Fruit fly (Drosophila melanogaster) whole organism, embryonic: Measurements from ENCODE around the gene CG32187.

ENCODE experiments used
- Abd-B ChIP-seq: fragments of 200-800 bp; sonication (Bioruptor generic); optimal IDR thresholded peaks from 2 replicates; lab custom pipeline; 2018; ENCODE audit warnings: missing biosample characterization, mild to moderate bottlenecking, missing genetic modification characterization, moderate library complexity
- Bgb ChIP-seq: fragments of 200-800 bp; sonication (Bioruptor generic); IDR thresholded peaks from 2 replicates; pipeline ENCODE4 v1.3.6; 2022; ENCODE audit warnings: missing biosample characterization, missing genetic modification characterization; ENCODE audit not compliant: partially characterized antibody
- CG10366 ChIP-seq: fragments of 200-800 bp; sonication (Bioruptor generic); IDR thresholded peaks from 2 replicates; pipeline ENCODE4 v1.3.6; 2022; ENCODE audit warnings: missing biosample characterization, missing genetic modification characterization
- CG10959 ChIP-seq: fragments of 200-800 bp; sonication (Bioruptor generic); IDR thresholded peaks from 2 replicates; pipeline ENCODE4 v1.3.6; 2022; ENCODE audit warnings: missing biosample characterization, missing genetic modification characterization
- CG15073 ChIP-seq: fragments of 200-800 bp; sonication (Bioruptor generic); optimal IDR thresholded peaks from 2 replicates; lab custom pipeline; 2016; ENCODE audit warnings: missing biosample characterization, missing genetic modification characterization
- CG1603 ChIP-seq: fragments of 200-800 bp; sonication (Bioruptor generic); optimal IDR thresholded peaks from 2 replicates; lab custom pipeline; 2019; ENCODE audit warnings: missing biosample characterization, mild to moderate bottlenecking, missing genetic modification characterization, moderate library complexity
- CG17802 ChIP-seq: fragments of 200-800 bp; sonication (Bioruptor generic); optimal IDR thresholded peaks from 2 replicates; lab custom pipeline; 2018; ENCODE audit warnings: missing biosample characterization, mild to moderate bottlenecking, missing genetic modification characterization, moderate library complexity
- CG2199 ChIP-seq: fragments of 200-800 bp; sonication (Bioruptor generic); IDR thresholded peaks from 3 replicates; pipeline ENCODE4 v1.3.6; 2022; ENCODE audit warnings: missing biosample characterization, missing genetic modification characterization
- CG2202 ChIP-seq: fragments of 200-800 bp; sonication (Bioruptor generic); optimal IDR thresholded peaks from 2 replicates; lab custom pipeline; 2018; ENCODE audit warnings: missing biosample characterization, mild to moderate bottlenecking, missing genetic modification characterization
- CG2875 ChIP-seq: fragments of 200-800 bp; sonication (Bioruptor generic); optimal IDR thresholded peaks from 2 replicates; lab custom pipeline; 2017; ENCODE audit warnings: missing biosample characterization, mild to moderate bottlenecking, missing genetic modification characterization, missing genetic modification reagents
- CG32772 ChIP-seq: fragments of 200-800 bp; sonication (Bioruptor generic); IDR thresholded peaks from 2 replicates; pipeline ENCODE4 v1.3.6; 2022; ENCODE audit warnings: missing biosample characterization, missing genetic modification characterization
- CG34422 ChIP-seq: fragments of 200-800 bp; sonication (Bioruptor generic); IDR thresholded peaks from 3 replicates; pipeline ENCODE4 v1.3.6; 2022; ENCODE audit warnings: missing biosample characterization, missing genetic modification characterization
- CG3995 ChIP-seq: fragments of 200-800 bp; sonication (Bioruptor generic); optimal IDR thresholded peaks from 3 replicates; lab custom pipeline; 2016; ENCODE audit warnings: missing biosample characterization, missing genetic modification characterization
- CG4404 ChIP-seq: fragments of 200-800 bp; sonication (Bioruptor generic); IDR thresholded peaks from 2 replicates; pipeline ENCODE4 v1.3.6; 2022; ENCODE audit warnings: missing biosample characterization, missing genetic modification characterization
- CG7357 ChIP-seq: fragments of 200-800 bp; sonication (Bioruptor generic); IDR thresholded peaks from 3 replicates; pipeline ENCODE4 v1.3.6; 2022; ENCODE audit warnings: missing biosample characterization, missing genetic modification characterization
- CG8924 ChIP-seq: fragments of 200-800 bp; optimal IDR thresholded peaks from 3 replicates; lab custom pipeline; 2019; ENCODE audit warnings: missing biosample characterization, mild to moderate bottlenecking, missing genetic modification characterization, moderate library complexity
- Elba2 ChIP-seq: fragments of 200-800 bp; sonication (Bioruptor generic); optimal IDR thresholded peaks from 3 replicates; lab custom pipeline; 2016; ENCODE audit warnings: missing biosample characterization, missing genetic modification characterization
- Fer1 ChIP-seq: fragments of 200-800 bp; sonication (Bioruptor generic); optimal IDR thresholded peaks from 2 replicates; lab custom pipeline; 2017; ENCODE audit warnings: missing biosample characterization, mild to moderate bottlenecking, missing genetic modification characterization
- H2.0 ChIP-seq: fragments of 200-800 bp; sonication (Bioruptor generic); IDR thresholded peaks from 2 replicates; pipeline ENCODE4 v1.3.6; 2022; ENCODE audit warnings: missing biosample characterization, missing genetic modification characterization
- HLHmδ ChIP-seq: fragments of 200-800 bp; sonication (Bioruptor generic); optimal IDR thresholded peaks from 2 replicates; lab custom pipeline; 2018; ENCODE audit warnings: missing biosample characterization, mild to moderate bottlenecking, missing genetic modification characterization, moderate library complexity
- Hr51 ChIP-seq, 2 experiments: fragments of 200-800 bp; sonication (Bioruptor generic); optimal IDR thresholded peaks; 2 replicates in 1 of 2; 3 replicates in 1 of 2; lab custom pipeline; 2016 to 2018; ENCODE audit warnings: missing biosample characterization in 2 of 2, missing genetic modification characterization in 2 of 2, mild to moderate bottlenecking in 1 of 2, moderate library complexity in 1 of 2
- Hsf ChIP-seq: fragments of 200-800 bp; sonication (Bioruptor generic); optimal IDR thresholded peaks from 3 replicates; lab custom pipeline; 2016; ENCODE audit warnings: missing biosample characterization, missing genetic modification characterization
- Kr ChIP-seq: fragments of 200-800 bp; sonication (Bioruptor generic); optimal IDR thresholded peaks from 2 replicates; lab custom pipeline; 2017; ENCODE audit warnings: missing biosample characterization, mild to moderate bottlenecking, missing genetic modification characterization
- Nf-YC ChIP-seq: fragments of 200-800 bp; optimal IDR thresholded peaks from 3 replicates; lab custom pipeline; 2019; ENCODE audit warnings: missing biosample characterization, mild to moderate bottlenecking, missing genetic modification characterization, moderate library complexity
- Oaz ChIP-seq: fragments of 200-800 bp; sonication (Bioruptor generic); IDR thresholded peaks from 2 replicates; pipeline ENCODE4 v1.3.6; 2022; ENCODE audit warnings: missing biosample characterization, missing genetic modification characterization
- Ravus ChIP-seq: fragments of 200-800 bp; sonication (Bioruptor generic); IDR thresholded peaks from 2 replicates; pipeline ENCODE4 v1.3.6; 2022; ENCODE audit warnings: missing biosample characterization, missing genetic modification characterization
- Sin3A ChIP-seq: fragments of >200 bp; optimal IDR thresholded peaks from 2 replicates; lab custom pipeline; 2018
- Six4 ChIP-seq: fragments of 200-800 bp; sonication (Bioruptor generic); optimal IDR thresholded peaks from 2 replicates; lab custom pipeline; 2016; ENCODE audit warnings: missing biosample characterization, missing genetic modification characterization
- Sry-β ChIP-seq: fragments of 200-800 bp; sonication (Bioruptor generic); optimal IDR thresholded peaks from 2 replicates; lab custom pipeline; 2018; ENCODE audit warnings: missing biosample characterization, mild to moderate bottlenecking, missing genetic modification characterization, moderate library complexity
- Trl ChIP-seq, 3 experiments: fragments of >200 bp in 2 of 3; fragments of 200-800 bp in 1 of 3; sonication (Bioruptor generic) in 1 of 3; optimal IDR thresholded peaks; 2 replicates in 1 of 3; 3 replicates in 2 of 3; lab custom pipeline; 2016 to 2017; ENCODE audit warnings: missing biosample characterization in 1 of 3, missing genetic modification characterization in 1 of 3
- bowl ChIP-seq: fragments of 200-800 bp; sonication (Bioruptor generic); IDR thresholded peaks from 2 replicates; pipeline ENCODE4 v1.3.6; 2022; ENCODE audit warnings: missing biosample characterization, missing genetic modification characterization
- br ChIP-seq: fragments of >200 bp; optimal IDR thresholded peaks from 2 replicates; lab custom pipeline; 2017
- chif ChIP-seq, 2 experiments: fragments of 200-800 bp; sonication (Bioruptor generic); optimal IDR thresholded peaks; 3 replicates each; lab custom pipeline; 2016; ENCODE audit warnings: missing biosample characterization in 2 of 2, missing genetic modification characterization in 2 of 2
- chinmo ChIP-seq: fragments of 200-800 bp; sonication (Bioruptor generic); IDR thresholded peaks from 4 replicates; pipeline ENCODE4 v1.3.6; 2022; ENCODE audit warnings: missing biosample characterization, missing genetic modification characterization; ENCODE audit not compliant: partially characterized antibody
- chm ChIP-seq: fragments of 200-800 bp; sonication (Bioruptor generic); IDR thresholded peaks from 2 replicates; pipeline ENCODE4 v1.3.6; 2022; ENCODE audit warnings: missing biosample characterization, missing genetic modification characterization
- danr ChIP-seq: fragments of 200-800 bp; sonication (Bioruptor generic); IDR thresholded peaks from 2 replicates; pipeline ENCODE4 v1.3.6; 2022; ENCODE audit warnings: missing biosample characterization, missing genetic modification characterization
- ewg ChIP-seq: fragments of 200-800 bp; sonication (Bioruptor generic); optimal IDR thresholded peaks from 3 replicates; lab custom pipeline; 2017; ENCODE audit warnings: mild to moderate bottlenecking, missing biosample characterization, missing genetic modification reagents, missing genetic modification characterization
- fru ChIP-seq: fragments of >200 bp; optimal IDR thresholded peaks from 2 replicates; lab custom pipeline; 2017
- gsb-n ChIP-seq: fragments of 200-800 bp; sonication (Bioruptor generic); optimal IDR thresholded peaks from 3 replicates; lab custom pipeline; 2018; ENCODE audit warnings: missing biosample characterization, mild to moderate bottlenecking, missing genetic modification characterization
- hbn ChIP-seq: fragments of 200-800 bp; sonication (Bioruptor generic); IDR thresholded peaks from 2 replicates; pipeline ENCODE4 v1.3.6; 2022; ENCODE audit warnings: missing biosample characterization, missing genetic modification characterization; ENCODE audit not compliant: partially characterized antibody
- lov ChIP-seq, 2 experiments: fragments of 200-800 bp in 1 of 2; fragments of >200 bp in 1 of 2; sonication (Bioruptor generic) in 1 of 2; IDR thresholded peaks in 1 of 2; optimal IDR thresholded peaks in 1 of 2; 2 replicates in 1 of 2; 3 replicates in 1 of 2; pipeline versions ENCODE4 v1.3.6 to Lab custom; 2017 to 2022; ENCODE audit warnings: missing biosample characterization in 1 of 2, missing genetic modification characterization in 1 of 2
- nerfin-2 ChIP-seq: fragments of 200-800 bp; sonication (Bioruptor generic); IDR thresholded peaks from 2 replicates; pipeline ENCODE4 v1.3.6; 2022; ENCODE audit warnings: missing biosample characterization, missing genetic modification characterization; ENCODE audit not compliant: partially characterized antibody
- odd ChIP-seq: fragments of 200-800 bp; sonication (Bioruptor generic); optimal IDR thresholded peaks from 2 replicates; lab custom pipeline; 2017; ENCODE audit warnings: missing biosample characterization, mild to moderate bottlenecking, missing genetic modification characterization
- pros ChIP-seq: fragments of 200-800 bp; sonication (Bioruptor generic); optimal IDR thresholded peaks from 3 replicates; lab custom pipeline; 2019; ENCODE audit warnings: missing biosample characterization, mild to moderate bottlenecking, missing genetic modification characterization, moderate library complexity
- row ChIP-seq: fragments of 200-800 bp; sonication (Bioruptor generic); IDR thresholded peaks from 3 replicates; pipeline ENCODE4 v1.3.6; 2022; ENCODE audit warnings: missing biosample characterization, missing genetic modification characterization
- stc ChIP-seq: fragments of 200-800 bp; sonication (Bioruptor generic); IDR thresholded peaks from 2 replicates; pipeline ENCODE4 v1.3.6; 2022; ENCODE audit warnings: missing biosample characterization, missing genetic modification characterization
- stwl ChIP-seq: fragments of 200-800 bp; sonication (Bioruptor generic); optimal IDR thresholded peaks from 3 replicates; lab custom pipeline; 2018; ENCODE audit warnings: missing biosample characterization, mild to moderate bottlenecking, missing genetic modification characterization, moderate library complexity
- tup ChIP-seq: fragments of 200-800 bp; sonication (Bioruptor generic); optimal IDR thresholded peaks from 2 replicates; lab custom pipeline; 2016; ENCODE audit warnings: missing biosample characterization, mild to moderate bottlenecking, missing genetic modification characterization, moderate library complexity
- vnd ChIP-seq: fragments of 200-800 bp; sonication (Bioruptor generic); IDR thresholded peaks from 3 replicates; pipeline ENCODE4 v1.3.6; 2022; ENCODE audit warnings: missing biosample characterization, missing genetic modification characterization; ENCODE audit not compliant: partially characterized antibody
- zf30C ChIP-seq: fragments of 200-800 bp; sonication (Bioruptor generic); optimal IDR thresholded peaks from 3 replicates; lab custom pipeline; 2018; ENCODE audit warnings: missing biosample characterization, mild to moderate bottlenecking, missing genetic modification characterization

CG32187 gene

DNA sequence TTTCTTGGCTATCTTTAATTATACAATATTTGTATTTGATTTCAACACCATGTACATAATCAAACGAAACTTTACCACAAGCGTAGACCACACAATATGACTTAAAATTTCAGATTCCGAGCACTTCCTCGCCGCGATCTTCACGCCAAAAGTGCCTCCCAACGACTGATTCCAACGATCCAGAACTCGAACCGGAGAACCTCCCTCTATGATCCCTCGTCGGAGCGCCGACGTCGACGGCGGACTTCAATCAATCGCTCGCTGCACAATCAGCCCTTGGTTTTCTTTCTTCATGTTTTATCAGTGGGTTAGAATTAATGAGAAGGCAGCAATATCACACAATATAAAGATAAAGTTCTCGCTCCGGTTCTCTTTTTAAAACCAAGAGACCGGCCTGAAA lies 42.2 kb downstream of the CG32187 start, which contains the start of the genes Adgf-A and Adgf-A2 (continued):
- TF ChIP-seq gsb-n (tag; lab: Kevin White, UChicago) (no peak), Trl (optimal IDR thresholded peaks at IDR 0.05; lab: Kevin White, UChicago) (peak in 1 of 2 experiments; percentile 7), Trl (GFP tag; optimal IDR thresholded peaks at IDR 0.05; lab: Kevin White, UChicago) (no peak), chm (GFP tag; lab: Robert Waterston, UW) (peak; percentile 39; the same call in 1 of the 2 replicates), Kr (GFP tag; lab: Kevin White, UChicago) (no peak), nerfin-2 (GFP tag; lab: Robert Waterston, UW) (no peak), vnd (GFP tag; lab: Robert Waterston, UW) (no peak), tup (GFP tag; lab: Kevin White, UChicago) (no peak), CG17802 (tag; lab: Kevin White, UChicago) (no peak), CG4404 (no peak), CG2199 (peak; percentile 92), hbn (no peak), Ravus (no peak), Oaz (GFP tag; lab: Robert Waterston, UW) (no peak), row (GFP tag; lab: Robert Waterston, UW) (no peak), CG10366 (GFP tag; lab: Robert Waterston, UW) (no peak), stwl (tag; lab: Kevin White, UChicago) (no peak), CG3995 (GFP tag; lab: Kevin White, UChicago) (no peak), Nf-YC (tag; lab: Kevin White, UChicago) (no peak), fru (no peak), Hr51 (GFP tag; optimal IDR thresholded peaks at IDR 0.05; lab: Kevin White, UChicago) (no peak), Sin3A (lab: Kevin White, UChicago) (no peak), Hsf (GFP tag; lab: Kevin White, UChicago) (no peak), CG2875 (GFP tag; lab: Kevin White, UChicago) (no peak), H2.0 (GFP tag; lab: Robert Waterston, UW) (no peak), CG7357 (GFP tag; lab: Robert Waterston, UW) (no peak), chif (GFP tag; optimal IDR thresholded peaks at IDR 0.05; lab: Kevin White, UChicago) (no peak), CG2202 (tag; lab: Kevin White, UChicago) (no peak), ewg (no peak), pros (GFP tag; lab: Kevin White, UChicago) (peak; percentile 76), chinmo (GFP tag; lab: Robert Waterston, UW) (no peak), CG34422 (GFP tag; lab: Robert Waterston, UW) (no peak), odd (GFP tag; lab: Kevin White, UChicago) (no peak), Fer1 (no peak), Bgb (GFP tag; lab: Robert Waterston, UW) (no peak), CG1603 (no peak), Elba2 (GFP tag; lab: Kevin White, UChicago) (no peak), CG10959 (GFP tag; lab: Robert Waterston, UW) (no peak), stc (no peak), CG32772 (no peak), HLHmδ (GFP tag; lab: Kevin White, UChicago) (no peak), lov (optimal IDR thresholded peaks at IDR 0.05; lab: Kevin White, UChicago) (no peak), lov (GFP tag; IDR thresholded peaks at IDR 0.05; lab: Robert Waterston, UW) (no peak), br (no peak), danr (GFP tag; lab: Robert Waterston, UW) (no peak), zf30C (GFP tag; lab: Kevin White, UChicago) (no peak), Six4 (GFP tag; lab: Kevin White, UChicago) (no peak), bowl (GFP tag; lab: Robert Waterston, UW) (no peak), CG15073 (GFP tag; lab: Kevin White, UChicago) (no peak), CG8924 (tag; lab: Kevin White, UChicago) (no peak), Sry-β (no peak), Abd-B (GFP tag; lab: Kevin White, UChicago) (no peak)
